Fruit fly (Drosophila melanogaster) whole organism, embryonic: Measurements from ENCODE around the gene Trl.

Source experiments
- Bteb2 ChIP-seq: fragments of 200-800 bp; sonication (Bioruptor generic); optimal IDR thresholded peaks from 2 replicates; lab custom pipeline; 2016; ENCODE audit warnings: missing biosample characterization, missing genetic modification characterization
- CG10366 ChIP-seq: fragments of 200-800 bp; sonication (Bioruptor generic); IDR thresholded peaks from 2 replicates; pipeline ENCODE4 v1.3.6; 2022; ENCODE audit warnings: missing biosample characterization, missing genetic modification characterization
- CG10431 ChIP-seq: fragments of 200-800 bp; sonication (Bioruptor generic); optimal IDR thresholded peaks from 3 replicates; lab custom pipeline; 2018; ENCODE audit warnings: missing biosample characterization, mild to moderate bottlenecking, missing genetic modification characterization
- CG12769 ChIP-seq: fragments of 200-800 bp; sonication (Bioruptor generic); optimal IDR thresholded peaks from 2 replicates; lab custom pipeline; 2019; ENCODE audit warnings: missing biosample characterization, mild to moderate bottlenecking, missing genetic modification characterization, moderate library complexity
- CG13424 ChIP-seq: fragments of 200-800 bp; sonication (Bioruptor generic); optimal IDR thresholded peaks from 2 replicates; lab custom pipeline; 2019; ENCODE audit warnings: missing biosample characterization, mild to moderate bottlenecking, missing genetic modification characterization, moderate library complexity
- CG13894 ChIP-seq: fragments of 200-800 bp; sonication (Bioruptor generic); optimal IDR thresholded peaks from 3 replicates; lab custom pipeline; 2018; ENCODE audit warnings: missing biosample characterization, mild to moderate bottlenecking, missing genetic modification characterization, moderate library complexity
- CG1603 ChIP-seq: fragments of 200-800 bp; sonication (Bioruptor generic); optimal IDR thresholded peaks from 2 replicates; lab custom pipeline; 2019; ENCODE audit warnings: missing biosample characterization, mild to moderate bottlenecking, missing genetic modification characterization, moderate library complexity
- CG16813 ChIP-seq: fragments of 200-800 bp; sonication (Bioruptor generic); IDR thresholded peaks from 3 replicates; pipeline ENCODE4 v1.3.6; 2022; ENCODE audit warnings: missing biosample characterization, missing genetic modification characterization; ENCODE audit not compliant: partially characterized antibody
- CG16815 ChIP-seq: fragments of 200-800 bp; sonication (Bioruptor generic); optimal IDR thresholded peaks from 3 replicates; lab custom pipeline; 2017; ENCODE audit warnings: missing biosample characterization, mild to moderate bottlenecking, missing genetic modification characterization
- CG18619 ChIP-seq: fragments of 200-800 bp; sonication (Bioruptor generic); optimal IDR thresholded peaks from 3 replicates; lab custom pipeline; 2017; ENCODE audit warnings: missing biosample characterization, mild to moderate bottlenecking, missing genetic modification characterization
- CG2120 ChIP-seq: fragments of 200-800 bp; sonication (Bioruptor generic); optimal IDR thresholded peaks from 3 replicates; lab custom pipeline; 2016; ENCODE audit warnings: missing biosample characterization, missing genetic modification characterization
- CG2678 ChIP-seq: fragments of 200-800 bp; sonication (Bioruptor generic); optimal IDR thresholded peaks from 3 replicates; lab custom pipeline; 2019; ENCODE audit warnings: missing biosample characterization, mild to moderate bottlenecking, missing genetic modification characterization, moderate library complexity
- CG3281 ChIP-seq: fragments of 200-800 bp; sonication (Bioruptor generic); optimal IDR thresholded peaks from 3 replicates; lab custom pipeline; 2017; ENCODE audit warnings: missing biosample characterization, mild to moderate bottlenecking, missing genetic modification characterization
- CG34376 ChIP-seq: fragments of 200-800 bp; sonication (Bioruptor generic); optimal IDR thresholded peaks from 2 replicates; lab custom pipeline; 2018; ENCODE audit warnings: missing biosample characterization, mild to moderate bottlenecking, missing genetic modification characterization
- CG34422 ChIP-seq: fragments of 200-800 bp; sonication (Bioruptor generic); IDR thresholded peaks from 3 replicates; pipeline ENCODE4 v1.3.6; 2022; ENCODE audit warnings: missing biosample characterization, missing genetic modification characterization
- CG6175 ChIP-seq: fragments of 200-800 bp; sonication (Bioruptor generic); IDR thresholded peaks from 3 replicates; pipeline ENCODE4 v1.3.6; 2022; ENCODE audit warnings: missing biosample characterization, missing genetic modification characterization
- CG6272 ChIP-seq: fragments of 200-800 bp; sonication (Bioruptor generic); IDR thresholded peaks from 2 replicates; pipeline ENCODE4 v1.3.6; 2022; ENCODE audit warnings: missing biosample characterization, missing genetic modification characterization
- CG6683 ChIP-seq: fragments of 200-800 bp; sonication (Bioruptor generic); optimal IDR thresholded peaks from 2 replicates; lab custom pipeline; 2017; ENCODE audit warnings: missing biosample characterization, mild to moderate bottlenecking, missing genetic modification characterization, missing genetic modification reagents
- CG8281 ChIP-seq: fragments of 200-800 bp; sonication (Bioruptor generic); optimal IDR thresholded peaks from 2 replicates; lab custom pipeline; 2018; ENCODE audit warnings: missing biosample characterization, mild to moderate bottlenecking, missing genetic modification characterization, moderate library complexity
- CG9876 ChIP-seq: fragments of 200-800 bp; sonication (Bioruptor generic); optimal IDR thresholded peaks from 2 replicates; lab custom pipeline; 2016; ENCODE audit warnings: missing biosample characterization, missing genetic modification characterization
- Doc3 ChIP-seq: fragments of 200-800 bp; sonication (Bioruptor generic); IDR thresholded peaks from 3 replicates; pipeline ENCODE4 v1.3.6; 2022; ENCODE audit warnings: missing biosample characterization, missing genetic modification characterization; ENCODE audit not compliant: partially characterized antibody
- Drgx ChIP-seq: fragments of 200-800 bp; sonication (Bioruptor generic); IDR thresholded peaks from 2 replicates; pipeline ENCODE4 v1.3.6; 2022; ENCODE audit warnings: missing biosample characterization, missing genetic modification characterization
- Fer1 ChIP-seq: fragments of 200-800 bp; sonication (Bioruptor generic); optimal IDR thresholded peaks from 2 replicates; lab custom pipeline; 2017; ENCODE audit warnings: missing biosample characterization, mild to moderate bottlenecking, missing genetic modification characterization
- HLH54F ChIP-seq: fragments of 200-800 bp; sonication (Bioruptor generic); optimal IDR thresholded peaks from 3 replicates; lab custom pipeline; 2016; ENCODE audit warnings: missing biosample characterization, missing genetic modification characterization
- Hmx ChIP-seq: fragments of 200-800 bp; sonication (Bioruptor generic); optimal IDR thresholded peaks from 2 replicates; lab custom pipeline; 2016; ENCODE audit warnings: missing biosample characterization, missing genetic modification characterization
- Hr39 ChIP-seq: fragments of >200 bp; optimal IDR thresholded peaks from 2 replicates; lab custom pipeline; 2017
- Lhr ChIP-seq: fragments of 200-800 bp; sonication (Bioruptor generic); optimal IDR thresholded peaks from 3 replicates; lab custom pipeline; 2017; ENCODE audit warnings: mild to moderate bottlenecking, missing biosample characterization, missing genetic modification reagents, missing genetic modification characterization
- MTF-1 ChIP-seq: fragments of 200-800 bp; sonication (Bioruptor generic); optimal IDR thresholded peaks from 2 replicates; lab custom pipeline; 2018; ENCODE audit warnings: missing biosample characterization, mild to moderate bottlenecking, missing genetic modification characterization, borderline replicate concordance
- Max ChIP-seq: fragments of 200-800 bp; sonication (Bioruptor generic); optimal IDR thresholded peaks from 2 replicates; lab custom pipeline; 2016; ENCODE audit warnings: missing biosample characterization, mild to moderate bottlenecking, missing genetic modification characterization
- Med ChIP-seq: fragments of 200-800 bp; sonication (Bioruptor generic); peaks from one replicate; lab custom pipeline; 2016; ENCODE audit warnings: missing biosample characterization, missing genetic modification characterization, mild to moderate bottlenecking, inconsistent platforms, moderate library complexity
- NFAT ChIP-seq: fragments of 200-800 bp; sonication (Bioruptor generic); IDR thresholded peaks from 2 replicates; pipeline ENCODE4 v1.3.6; 2022; ENCODE audit warnings: missing biosample characterization, missing genetic modification characterization
- PHDP ChIP-seq: fragments of 200-800 bp; sonication (Bioruptor generic); optimal IDR thresholded peaks from 3 replicates; lab custom pipeline; 2018; ENCODE audit warnings: missing biosample characterization, mild to moderate bottlenecking, missing genetic modification characterization, moderate library complexity
- ab ChIP-seq: fragments of 200-800 bp; sonication (Bioruptor generic); optimal IDR thresholded peaks from 2 replicates; lab custom pipeline; 2016; ENCODE audit warnings: missing biosample characterization, missing genetic modification characterization
- ara ChIP-seq: fragments of 200-800 bp; sonication (Bioruptor generic); IDR thresholded peaks from 2 replicates; pipeline ENCODE4 v1.3.6; 2022; ENCODE audit warnings: missing biosample characterization, missing genetic modification characterization
- chinmo ChIP-seq: fragments of 200-800 bp; sonication (Bioruptor generic); IDR thresholded peaks from 4 replicates; pipeline ENCODE4 v1.3.6; 2022; ENCODE audit warnings: missing biosample characterization, missing genetic modification characterization; ENCODE audit not compliant: partially characterized antibody
- ci ChIP-seq: fragments of 200-800 bp; sonication (Bioruptor generic); IDR thresholded peaks from 3 replicates; pipeline ENCODE4 v1.3.6; 2022; ENCODE audit warnings: missing biosample characterization, missing genetic modification characterization
- corto ChIP-seq: fragments of 200-800 bp; sonication (Bioruptor generic); optimal IDR thresholded peaks from 2 replicates; lab custom pipeline; 2016; ENCODE audit warnings: missing biosample characterization, mild to moderate bottlenecking, missing genetic modification characterization, moderate library complexity
- fu2 ChIP-seq: fragments of 200-800 bp; sonication (Bioruptor generic); optimal IDR thresholded peaks from 2 replicates; lab custom pipeline; 2016; ENCODE audit warnings: missing biosample characterization, missing genetic modification characterization
- gro ChIP-seq: fragments of 200-800 bp; sonication (Bioruptor generic); optimal IDR thresholded peaks from 2 replicates; lab custom pipeline; 2016; ENCODE audit warnings: missing biosample characterization, missing genetic modification characterization
- ham ChIP-seq: fragments of 200-800 bp; sonication (Bioruptor generic); IDR thresholded peaks from 2 replicates; pipeline ENCODE4 v1.3.6; 2022; ENCODE audit warnings: missing biosample characterization, missing genetic modification characterization
- kni ChIP-seq: fragments of 200-800 bp; sonication (Bioruptor generic); optimal IDR thresholded peaks from 3 replicates; lab custom pipeline; 2017; ENCODE audit warnings: mild to moderate bottlenecking, missing biosample characterization, missing genetic modification reagents, missing genetic modification characterization
- maf-S ChIP-seq: fragments of 200-800 bp; sonication (Bioruptor generic); optimal IDR thresholded peaks from 2 replicates; lab custom pipeline; 2016; ENCODE audit warnings: missing biosample characterization, missing genetic modification characterization
- odd ChIP-seq: fragments of 200-800 bp; sonication (Bioruptor generic); optimal IDR thresholded peaks from 2 replicates; lab custom pipeline; 2017; ENCODE audit warnings: missing biosample characterization, mild to moderate bottlenecking, missing genetic modification characterization
- psq ChIP-seq: fragments of 200-800 bp; sonication (Bioruptor generic); optimal IDR thresholded peaks from 2 replicates; lab custom pipeline; 2017; ENCODE audit warnings: missing biosample characterization, missing genetic modification characterization
- pum ChIP-seq: fragments of 200-800 bp; sonication (Bioruptor generic); optimal IDR thresholded peaks from 2 replicates; lab custom pipeline; 2016; ENCODE audit warnings: missing biosample characterization, missing genetic modification characterization
- sisA ChIP-seq: fragments of 200-800 bp; sonication (Bioruptor generic); IDR thresholded peaks from 2 replicates; pipeline ENCODE4 v1.3.6; 2022; ENCODE audit warnings: missing biosample characterization, missing genetic modification characterization
- stc ChIP-seq: fragments of 200-800 bp; sonication (Bioruptor generic); IDR thresholded peaks from 2 replicates; pipeline ENCODE4 v1.3.6; 2022; ENCODE audit warnings: missing biosample characterization, missing genetic modification characterization
- zen ChIP-seq: fragments of 200-800 bp; sonication (Bioruptor generic); optimal IDR thresholded peaks from 3 replicates; lab custom pipeline; 2018; ENCODE audit warnings: missing biosample characterization, mild to moderate bottlenecking, missing genetic modification characterization, moderate library complexity

Gene Trl

DNA sequence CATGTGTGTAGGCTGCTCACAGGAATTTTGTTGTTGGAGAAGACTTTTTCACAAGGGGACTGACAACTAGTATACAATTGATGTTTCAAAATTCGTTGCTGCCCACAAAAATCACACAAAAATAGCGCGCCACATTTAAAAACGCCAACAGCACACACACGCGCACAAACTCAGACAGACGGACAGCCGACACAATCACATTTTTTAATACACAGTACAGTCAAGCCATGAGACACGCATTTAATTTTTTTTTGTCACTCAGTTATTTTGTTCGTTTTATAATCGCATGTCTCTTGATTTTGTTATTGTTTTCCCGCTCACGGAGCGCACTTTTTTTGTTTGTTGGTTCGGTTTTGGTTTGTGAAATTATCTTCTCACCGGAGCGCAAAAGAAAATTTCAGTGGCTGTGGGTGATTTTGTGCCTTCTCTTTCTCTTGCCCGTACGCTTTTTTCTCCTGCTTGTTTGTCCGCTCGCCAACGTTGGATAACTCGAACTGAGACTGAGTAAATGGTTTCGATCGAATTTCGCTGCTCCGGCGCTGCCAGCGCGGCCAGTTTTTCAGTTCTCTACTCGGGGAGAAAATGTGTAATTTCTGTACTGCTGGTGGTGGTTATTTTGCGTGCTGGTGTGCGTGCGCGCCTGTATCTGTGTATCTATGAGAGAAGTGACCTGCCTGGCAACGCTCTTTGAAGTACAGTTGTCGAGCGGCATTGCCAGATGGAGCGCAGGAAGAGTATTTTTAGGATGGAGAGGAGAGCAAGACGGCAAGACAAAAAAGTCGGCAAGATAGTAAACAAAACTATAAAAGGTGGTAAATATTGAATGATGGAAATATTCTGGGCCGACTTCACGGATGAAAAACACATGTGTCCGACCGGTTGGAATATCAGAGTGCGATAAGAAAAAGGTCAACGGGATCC is 3.1 kb downstream of the Trl start, which contains the start of gene CG42507 (continued):
- TF ChIP-seq Max (GFP tag; lab: Kevin White, UChicago) (no peak), CG34422 (GFP tag; lab: Robert Waterston, UW) (peak; percentile 41; the same call in 1 of the 3 replicates), NFAT (GFP tag; lab: Robert Waterston, UW) (peak; percentile 32; the same call in 1 of the 2 replicates), ci (peak; percentile 71; the same call in 2 of the 3 replicates), PHDP (tag; lab: Kevin White, UChicago) (peak; percentile 49), Bteb2 (GFP tag; lab: Kevin White, UChicago) (no peak), CG2120 (peak; percentile 37), maf-S (GFP tag; lab: Kevin White, UChicago) (no peak), ara (peak; percentile 50), fu2 (GFP tag; lab: Kevin White, UChicago) (no peak), CG34376 (peak; percentile 94), ab (GFP tag; lab: Kevin White, UChicago) (no peak), Lhr (no peak), Doc3 (GFP tag; lab: Robert Waterston, UW) (peak; percentile 45; the same call in 1 of the 3 replicates), gro (GFP tag; lab: Kevin White, UChicago) (no peak), CG9876 (GFP tag; lab: Kevin White, UChicago) (no peak), Hr39 (lab: Kevin White, UChicago) (no peak), Drgx (GFP tag; lab: Robert Waterston, UW) (0 out of 2 replicates have a peak, but pooled peaks have one; percentile 8), CG6272 (no peak), kni (GFP tag; lab: Kevin White, UChicago) (peak; percentile 95), odd (GFP tag; lab: Kevin White, UChicago) (peak; percentile 24), HLH54F (GFP tag; lab: Kevin White, UChicago) (peak; percentile 19), zen (tag; lab: Kevin White, UChicago) (peak; percentile 22), CG13894 (tag; lab: Kevin White, UChicago) (peak; percentile 79), CG10431 (peak; percentile 84), Fer1 (GFP tag; lab: Kevin White, UChicago) (peak; percentile 39), chinmo (GFP tag; lab: Robert Waterston, UW) (peak; percentile 68; the same call in 2 of the 4 replicates), ham (no peak), CG18619 (GFP tag; lab: Kevin White, UChicago) (peak; percentile 66), CG16815 (GFP tag; lab: Kevin White, UChicago) (no peak), CG16813 (GFP tag; lab: Robert Waterston, UW) (0 out of 3 replicates have a peak, but pooled peaks have one; percentile 29), sisA (no peak), stc (GFP tag; lab: Robert Waterston, UW) (peak; percentile 12; the same call in 1 of the 2 replicates), CG12769 (tag; lab: Kevin White, UChicago) (peak; percentile 73), CG8281 (tag; lab: Kevin White, UChicago) (peak; percentile 61), Hmx (GFP tag; lab: Kevin White, UChicago) (no peak), CG6683 (no peak), CG13424 (tag; lab: Kevin White, UChicago) (peak; percentile 33), pum (no peak), CG2678 (tag; lab: Kevin White, UChicago) (peak; percentile 54), CG1603 (tag; lab: Kevin White, UChicago) (peak; percentile 39), Med (GFP tag; lab: Kevin White, UChicago) (peak; percentile 84), CG6175 (GFP tag; lab: Robert Waterston, UW) (0 out of 3 replicates have a peak, but pooled peaks have one; percentile 18), CG10366 (GFP tag; lab: Robert Waterston, UW) (no peak), MTF-1 (GFP tag; lab: Kevin White, UChicago) (peak; percentile 72), CG3281 (GFP tag; lab: Kevin White, UChicago) (peak; percentile 71), corto (GFP tag; lab: Kevin White, UChicago) (no peak), psq (GFP tag; lab: Kevin White, UChicago) (no peak)
